Fruit fly (Drosophila melanogaster) whole organism, embryonic: Measurements from ENCODE around the gene CG3544.
A peak's percentile ranks its signal among the peaks of the same experiment; 100 is the strongest.

Source experiments
- Atf6 ChIP-seq: fragments of 200-800 bp; sonication (Bioruptor generic); IDR thresholded peaks from 2 replicates; pipeline ENCODE4 v1.3.6; 2022; ENCODE audit warnings: missing biosample characterization, missing genetic modification characterization
- CG10209 ChIP-seq: fragments of 200-800 bp; sonication (Bioruptor generic); optimal IDR thresholded peaks from 3 replicates; lab custom pipeline; 2017; ENCODE audit warnings: missing biosample characterization, mild to moderate bottlenecking, missing genetic modification characterization, missing genetic modification reagents
- CG10979 ChIP-seq: fragments of 200-800 bp; sonication (Bioruptor generic); optimal IDR thresholded peaks from 2 replicates; lab custom pipeline; 2018; ENCODE audit warnings: missing biosample characterization, mild to moderate bottlenecking, missing genetic modification characterization, moderate library complexity
- CG11696 ChIP-seq: fragments of 200-800 bp; sonication (Bioruptor generic); IDR thresholded peaks from 2 replicates; pipeline ENCODE4 v1.3.6; 2022; ENCODE audit warnings: missing biosample characterization, missing genetic modification characterization
- CG13123 ChIP-seq: fragments of 200-800 bp; sonication (Bioruptor generic); optimal IDR thresholded peaks from 2 replicates; lab custom pipeline; 2016; ENCODE audit warnings: missing biosample characterization, missing genetic modification characterization
- CG13775 ChIP-seq: fragments of 200-800 bp; sonication (Bioruptor generic); optimal IDR thresholded peaks from 3 replicates; lab custom pipeline; 2017; ENCODE audit warnings: missing biosample characterization, mild to moderate bottlenecking, missing genetic modification characterization
- CG13894 ChIP-seq: fragments of 200-800 bp; sonication (Bioruptor generic); optimal IDR thresholded peaks from 3 replicates; lab custom pipeline; 2018; ENCODE audit warnings: missing biosample characterization, mild to moderate bottlenecking, missing genetic modification characterization, moderate library complexity
- CG14050 ChIP-seq: fragments of 200-800 bp; sonication (Bioruptor generic); IDR thresholded peaks from 3 replicates; pipeline ENCODE4 v1.3.6; 2022; ENCODE audit warnings: missing biosample characterization, missing genetic modification characterization
- CG15073 ChIP-seq: fragments of 200-800 bp; sonication (Bioruptor generic); optimal IDR thresholded peaks from 2 replicates; lab custom pipeline; 2016; ENCODE audit warnings: missing biosample characterization, missing genetic modification characterization
- CG15269 ChIP-seq: fragments of 200-800 bp; sonication (Bioruptor generic); optimal IDR thresholded peaks from 2 replicates; lab custom pipeline; 2018; ENCODE audit warnings: missing biosample characterization, mild to moderate bottlenecking, missing genetic modification characterization, moderate library complexity
- CG17568 ChIP-seq: fragments of 200-800 bp; sonication (Bioruptor generic); optimal IDR thresholded peaks from 2 replicates; lab custom pipeline; 2018; ENCODE audit warnings: missing biosample characterization, mild to moderate bottlenecking, missing genetic modification characterization, moderate library complexity
- CG17829 ChIP-seq: fragments of 200-800 bp; optimal IDR thresholded peaks from 2 replicates; lab custom pipeline; 2019; ENCODE audit warnings: missing biosample characterization, mild to moderate bottlenecking, missing genetic modification characterization, moderate library complexity
- CG2120 ChIP-seq: fragments of 200-800 bp; sonication (Bioruptor generic); optimal IDR thresholded peaks from 3 replicates; lab custom pipeline; 2016; ENCODE audit warnings: missing biosample characterization, missing genetic modification characterization
- CG30020 ChIP-seq: fragments of 200-800 bp; optimal IDR thresholded peaks from 2 replicates; lab custom pipeline; 2019; ENCODE audit warnings: missing biosample characterization, mild to moderate bottlenecking, missing genetic modification characterization, moderate library complexity
- CG31388 ChIP-seq: fragments of 200-800 bp; sonication (Bioruptor generic); optimal IDR thresholded peaks from 2 replicates; lab custom pipeline; 2016; ENCODE audit warnings: missing biosample characterization, missing genetic modification characterization
- CG3726 ChIP-seq: fragments of 200-800 bp; sonication (Bioruptor generic); IDR thresholded peaks from 3 replicates; pipeline ENCODE4, ENCODE4 v1.3.6; 2022; ENCODE audit warnings: missing biosample characterization, missing genetic modification characterization
- CG3995 ChIP-seq: fragments of 200-800 bp; sonication (Bioruptor generic); optimal IDR thresholded peaks from 3 replicates; lab custom pipeline; 2016; ENCODE audit warnings: missing biosample characterization, missing genetic modification characterization
- CG4282 ChIP-seq: fragments of 200-800 bp; sonication (Bioruptor generic); optimal IDR thresholded peaks from 2 replicates; lab custom pipeline; 2016; ENCODE audit warnings: missing biosample characterization, missing genetic modification characterization
- CG6272 ChIP-seq: fragments of 200-800 bp; sonication (Bioruptor generic); IDR thresholded peaks from 2 replicates; pipeline ENCODE4 v1.3.6; 2022; ENCODE audit warnings: missing biosample characterization, missing genetic modification characterization
- CG7357 ChIP-seq: fragments of 200-800 bp; sonication (Bioruptor generic); IDR thresholded peaks from 3 replicates; pipeline ENCODE4 v1.3.6; 2022; ENCODE audit warnings: missing biosample characterization, missing genetic modification characterization
- CG7372 ChIP-seq: fragments of 200-800 bp; sonication (Bioruptor generic); IDR thresholded peaks from 2 replicates; pipeline ENCODE4 v1.3.6; 2022; ENCODE audit warnings: missing biosample characterization, missing genetic modification characterization
- CrebB ChIP-seq: fragments of 200-800 bp; sonication (Bioruptor generic); optimal IDR thresholded peaks from 3 replicates; lab custom pipeline; 2018; ENCODE audit warnings: missing biosample characterization, mild to moderate bottlenecking, missing genetic modification characterization
- Elba2 ChIP-seq: fragments of 200-800 bp; sonication (Bioruptor generic); optimal IDR thresholded peaks from 3 replicates; lab custom pipeline; 2016; ENCODE audit warnings: missing biosample characterization, missing genetic modification characterization
- HLHmδ ChIP-seq: fragments of 200-800 bp; sonication (Bioruptor generic); optimal IDR thresholded peaks from 2 replicates; lab custom pipeline; 2018; ENCODE audit warnings: missing biosample characterization, mild to moderate bottlenecking, missing genetic modification characterization, moderate library complexity
- Jarid2 ChIP-seq: fragments of 200-800 bp; sonication (Bioruptor generic); optimal IDR thresholded peaks from 3 replicates; lab custom pipeline; 2017; ENCODE audit warnings: mild to moderate bottlenecking, missing biosample characterization, missing genetic modification reagents, missing genetic modification characterization
- MBD-R2 ChIP-seq: fragments of 200-800 bp; sonication (Bioruptor generic); IDR thresholded peaks from 2 replicates; pipeline ENCODE4 v1.3.6; 2022; ENCODE audit warnings: missing biosample characterization, missing genetic modification characterization
- NK7.1 ChIP-seq: fragments of 200-800 bp; sonication (Bioruptor generic); optimal IDR thresholded peaks from 3 replicates; lab custom pipeline; 2016; ENCODE audit warnings: missing biosample characterization, missing genetic modification characterization
- Neu2 ChIP-seq: fragments of 200-800 bp; sonication (Bioruptor generic); optimal IDR thresholded peaks from 3 replicates; lab custom pipeline; 2016; ENCODE audit warnings: missing biosample characterization, missing genetic modification characterization, borderline replicate concordance
- Trl ChIP-seq, 3 experiments: fragments of >200 bp in 2 of 3; fragments of 200-800 bp in 1 of 3; sonication (Bioruptor generic) in 1 of 3; optimal IDR thresholded peaks; 2 replicates in 1 of 3; 3 replicates in 2 of 3; lab custom pipeline; 2016 to 2017; ENCODE audit warnings: missing biosample characterization in 1 of 3, missing genetic modification characterization in 1 of 3
- cato ChIP-seq: fragments of 200-800 bp; sonication (Bioruptor generic); optimal IDR thresholded peaks from 2 replicates; lab custom pipeline; 2016; ENCODE audit warnings: missing biosample characterization, missing genetic modification characterization, borderline replicate concordance
- crol ChIP-seq: fragments of 200-800 bp; sonication (Bioruptor generic); IDR thresholded peaks from 2 replicates; pipeline ENCODE4 v1.3.6; 2022; ENCODE audit warnings: missing biosample characterization, missing genetic modification characterization
- dimm ChIP-seq: fragments of 200-800 bp; sonication (Bioruptor generic); IDR thresholded peaks from 2 replicates; pipeline ENCODE4 v1.3.6; 2022; ENCODE audit warnings: missing biosample characterization, missing genetic modification characterization
- dmrt99B ChIP-seq: fragments of 200-800 bp; sonication (Bioruptor generic); optimal IDR thresholded peaks from 2 replicates; lab custom pipeline; 2018; ENCODE audit warnings: missing biosample characterization, mild to moderate bottlenecking, missing genetic modification characterization, moderate library complexity
- en ChIP-seq: fragments of 200-800 bp; sonication (Bioruptor generic); optimal IDR thresholded peaks from 2 replicates; lab custom pipeline; 2016; ENCODE audit warnings: missing biosample characterization, missing genetic modification characterization
- fd102C ChIP-seq: fragments of 200-800 bp; sonication (Bioruptor generic); optimal IDR thresholded peaks from 2 replicates; lab custom pipeline; 2018; ENCODE audit warnings: missing biosample characterization, mild to moderate bottlenecking, missing genetic modification characterization, moderate library complexity
- hb ChIP-seq: fragments of 200-800 bp; sonication (Bioruptor generic); IDR thresholded peaks from 3 replicates; pipeline ENCODE4 v1.3.6; 2022; ENCODE audit warnings: missing biosample characterization, missing genetic modification characterization; ENCODE audit not compliant: partially characterized antibody
- kah ChIP-seq: fragments of 200-800 bp; sonication (Bioruptor generic); optimal IDR thresholded peaks from 2 replicates; lab custom pipeline; 2018; ENCODE audit warnings: missing biosample characterization, mild to moderate bottlenecking, missing genetic modification characterization
- kay ChIP-seq: fragments of 200-800 bp; sonication (Bioruptor generic); optimal IDR thresholded peaks from 2 replicates; lab custom pipeline; 2016; ENCODE audit warnings: missing biosample characterization, missing genetic modification characterization
- lola ChIP-seq, 3 experiments: fragments of >200 bp in 2 of 3; fragments of 200-800 bp in 1 of 3; sonication (Bioruptor generic) in 1 of 3; optimal IDR thresholded peaks; 2 replicates each; lab custom pipeline; 2017 to 2019; ENCODE audit warnings: missing biosample characterization in 3 of 3, missing genetic modification characterization in 3 of 3, mild to moderate bottlenecking in 1 of 3, moderate library complexity in 1 of 3
- lov ChIP-seq, 2 experiments: fragments of 200-800 bp in 1 of 2; fragments of >200 bp in 1 of 2; sonication (Bioruptor generic) in 1 of 2; IDR thresholded peaks in 1 of 2; optimal IDR thresholded peaks in 1 of 2; 2 replicates in 1 of 2; 3 replicates in 1 of 2; pipeline versions ENCODE4 v1.3.6 to Lab custom; 2017 to 2022; ENCODE audit warnings: missing biosample characterization in 1 of 2, missing genetic modification characterization in 1 of 2
- mirr ChIP-seq: fragments of 200-800 bp; sonication (Bioruptor generic); optimal IDR thresholded peaks from 3 replicates; lab custom pipeline; 2018; ENCODE audit warnings: missing biosample characterization, mild to moderate bottlenecking, missing genetic modification characterization
- oc ChIP-seq: fragments of 200-800 bp; sonication (Bioruptor generic); optimal IDR thresholded peaks from 2 replicates; lab custom pipeline; 2018; ENCODE audit warnings: missing biosample characterization, mild to moderate bottlenecking, missing genetic modification characterization, moderate library complexity
- pan ChIP-seq, 4 experiments: fragments of >200 bp in 3 of 4; fragments of 200-800 bp in 1 of 4; sonication (Bioruptor generic) in 1 of 4; optimal IDR thresholded peaks in 3 of 4; IDR thresholded peaks in 1 of 4; 2 replicates each; pipeline versions ENCODE4 v1.3.6 to Lab custom; 2017 to 2022; ENCODE audit warnings: missing biosample characterization in 2 of 4, missing genetic modification characterization in 2 of 4, mixed read lengths in 1 of 4
- pho ChIP-seq: fragments of 200-800 bp; sonication (Bioruptor generic); optimal IDR thresholded peaks from 2 replicates; lab custom pipeline; 2016; ENCODE audit warnings: missing biosample characterization, missing genetic modification characterization
- salm ChIP-seq: fragments of 200-800 bp; sonication (Bioruptor generic); optimal IDR thresholded peaks from 2 replicates; lab custom pipeline; 2018; ENCODE audit warnings: missing biosample characterization, mild to moderate bottlenecking, missing genetic modification characterization
- sna ChIP-seq: fragments of 200-800 bp; sonication (Bioruptor generic); IDR thresholded peaks from 2 replicates; pipeline ENCODE4 v1.3.6; 2022; ENCODE audit warnings: missing biosample characterization, missing genetic modification characterization; ENCODE audit not compliant: partially characterized antibody
- tna ChIP-seq: fragments of 200-800 bp; sonication (Bioruptor generic); IDR thresholded peaks from 2 replicates; pipeline ENCODE4 v1.3.6; 2022; ENCODE audit warnings: missing biosample characterization, missing genetic modification characterization; ENCODE audit not compliant: partially characterized antibody
- vfl ChIP-seq: fragments of 200-800 bp; sonication (Bioruptor generic); optimal IDR thresholded peaks from 2 replicates; lab custom pipeline; 2016; ENCODE audit warnings: missing biosample characterization, missing genetic modification characterization

CG3544 gene

dm6 chr2L:825768-826263 lies 41.7 kb downstream of the CG3544 start, which contains the start of the genes CG3862 and dock (continued):
- TF ChIP-seq lov (optimal IDR thresholded peaks at IDR 0.05; lab: Kevin White, UChicago) (no peak), lov (GFP tag; IDR thresholded peaks at IDR 0.05; lab: Robert Waterston, UW) (0 out of 3 replicates have a peak, but pooled peaks have one; percentile 41), CG6272 (GFP tag; lab: Robert Waterston, UW) (peak; percentile 63; the same call in 1 of the 2 replicates), kah (peak; percentile 20), NK7.1 (GFP tag; lab: Kevin White, UChicago) (peak; percentile 58), Elba2 (GFP tag; lab: Kevin White, UChicago) (no peak), CG3726 (GFP tag; lab: Robert Waterston, UW) (no peak), CG10209 (GFP tag; lab: Kevin White, UChicago) (no peak), tna (GFP tag; lab: Robert Waterston, UW) (peak; percentile 99), salm (tag; lab: Kevin White, UChicago) (no peak), CG15073 (no peak), CG30020 (peak; percentile 16), CG3995 (GFP tag; lab: Kevin White, UChicago) (no peak), sna (GFP tag; lab: Robert Waterston, UW) (peak; percentile 88), CG13123 (no peak), CG2120 (GFP tag; lab: Kevin White, UChicago) (peak; percentile 74), CG13894 (tag; lab: Kevin White, UChicago) (peak; percentile 37), en (GFP tag; lab: Kevin White, UChicago) (no peak), CG17568 (no peak), CG10979 (tag; lab: Kevin White, UChicago) (peak; percentile 43), CG15269 (tag; lab: Kevin White, UChicago) (peak; percentile 39), CG7372 (GFP tag; lab: Robert Waterston, UW) (no peak), CG11696 (GFP tag; lab: Robert Waterston, UW) (no peak), Jarid2 (GFP tag; lab: Kevin White, UChicago) (peak; percentile 89), mirr (GFP tag; lab: Kevin White, UChicago) (peak; percentile 43), MBD-R2 (GFP tag; lab: Robert Waterston, UW) (peak; percentile 97), Atf6 (0 out of 2 replicates have a peak, but pooled peaks have one; percentile 25), CG14050 (no peak), dmrt99B (peak; percentile 36), fd102C (GFP tag; lab: Kevin White, UChicago) (no peak), oc (tag; lab: Kevin White, UChicago) (peak; percentile 56), CG7357 (GFP tag; lab: Robert Waterston, UW) (no peak), CG13775 (GFP tag; lab: Kevin White, UChicago) (peak; percentile 4), CG17829 (peak; percentile 50), crol (GFP tag; lab: Robert Waterston, UW) (no peak), dimm (GFP tag; lab: Robert Waterston, UW) (no peak), Trl (optimal IDR thresholded peaks at IDR 0.05; lab: Kevin White, UChicago) (no peak), Trl (GFP tag; optimal IDR thresholded peaks at IDR 0.05; lab: Kevin White, UChicago) (peak; percentile 59), HLHmδ (GFP tag; lab: Kevin White, UChicago) (peak; percentile 54), pan (optimal IDR thresholded peaks at IDR 0.05; lab: Kevin White, UChicago) (no peak), pan (GFP tag; optimal IDR thresholded peaks at IDR 0.05 in 1 of 2, IDR thresholded peaks at IDR 0.05 in 1 of 2) (peak in 1 of 2 experiments; percentile 50), pho (GFP tag; lab: Kevin White, UChicago) (peak; percentile 74), CrebB (no peak), kay (peak; percentile 46), cato (no peak), CG31388 (GFP tag; lab: Kevin White, UChicago) (no peak), Neu2 (no peak), vfl (GFP tag; lab: Kevin White, UChicago) (peak; percentile 52), hb (peak; percentile 97), CG4282 (GFP tag; lab: Kevin White, UChicago) (peak; percentile 34), lola (GFP tag; optimal IDR thresholded peaks at IDR 0.05; lab: Kevin White, UChicago) (peak in 1 of 3 experiments; percentile 1)
